Fruit fly (Drosophila melanogaster) S2 (cell line): ENCODE results near the gene Gug.

Source experiments
- CG8478 ChIP-seq: fragments of >200 bp; optimal IDR thresholded peaks from 2 replicates; lab custom pipeline; 2018
- CTCF ChIP-seq, 2 experiments: fragments of >200 bp; optimal IDR thresholded peaks; 2 replicates each; lab custom pipeline; 2018

DNA sequence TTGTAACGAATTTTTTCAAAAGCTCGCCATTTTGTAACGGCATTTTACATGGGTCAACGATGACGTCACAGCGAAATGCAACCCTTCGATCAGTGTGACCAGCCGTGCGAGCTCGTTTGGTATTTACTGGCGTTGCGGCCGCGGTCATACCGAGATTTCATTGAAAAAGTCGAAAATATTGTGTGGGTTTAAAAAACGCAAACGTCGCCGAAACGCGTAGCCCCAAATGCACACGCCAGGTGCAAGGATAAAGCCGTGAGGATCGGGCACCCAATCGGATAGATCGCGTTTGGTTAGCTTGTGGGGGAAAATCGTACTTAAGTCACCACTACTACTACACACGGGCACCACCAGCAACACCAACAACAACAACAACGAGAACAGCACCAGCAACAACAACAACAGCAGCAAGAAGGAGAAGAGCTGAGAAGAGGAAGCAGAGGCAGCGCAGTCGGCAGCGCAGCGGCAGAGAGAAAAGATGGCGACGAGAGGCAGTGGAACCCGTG lies 24.8 kb upstream of the Gug start, which contains the start of gene Cbl:
- TF ChIP-seq CTCF (optimal IDR thresholded peaks at IDR 0.05; lab: Kevin White, UChicago) (peak in 1 of 2 experiments; percentile 28), CG8478 (lab: Kevin White, UChicago) (no peak)
